Worm (Caenorhabditis elegans): Measurements from ENCODE around the gene his-1.

Gene his-1

ce11 chrV:16000433-16000832 is 41.9 kb upstream of the his-1 start, which contains the start of gene nhr-50 (continued):
- TF ChIP-seq mxl-3 (GFP tag; optimal IDR thresholded peaks at IDR 0.05) = peak; percentile 14
- TF ChIP-seq dmd-9 (GFP tag; IDR thresholded peaks at IDR 0.05) = no peak
- TF ChIP-seq ZK546.5 (tag; optimal IDR thresholded peaks at IDR 0.05) = no peak
- TF ChIP-seq snpc-4 (tag; optimal IDR thresholded peaks at IDR 0.05) = no peak
- TF ChIP-seq fos-1 (tag; optimal IDR thresholded peaks at IDR 0.05) = no peak
- no peak for TF ChIP-seq tag-97 (GFP tag; IDR thresholded peaks at IDR 0.05)
- TF ChIP-seq T26A8.4 (GFP tag; IDR thresholded peaks at IDR 0.05) = no peak
- TF ChIP-seq mes-2 (tag; optimal IDR thresholded peaks at IDR 0.05; ENCODE audit: poor library complexity, severe bottlenecking) = no peak
- no peak for TF ChIP-seq pha-4 (GFP tag; IDR thresholded peaks at IDR 0.05)
- peak; percentile 86 for TF ChIP-seq pha-4 (tag; optimal IDR thresholded peaks at IDR 0.05)
- TF ChIP-seq lir-3 (tag; optimal IDR thresholded peaks at IDR 0.05) = no peak
- TF ChIP-seq lsy-2 (tag; optimal IDR thresholded peaks at IDR 0.05) = no peak
- no peak for TF ChIP-seq T20F7.1 (GFP tag; optimal IDR thresholded peaks at IDR 0.05)
- TF ChIP-seq unc-130 (GFP tag; optimal IDR thresholded peaks at IDR 0.05) = no peak
- TF ChIP-seq nhr-48 (tag; optimal IDR thresholded peaks at IDR 0.05) = peak; percentile 44
- no peak for TF ChIP-seq gei-8 (GFP tag; optimal IDR thresholded peaks at IDR 0.05)

ce11 chrV:16002288-16002687 is 40.0 kb upstream of the his-1 start, which contains the start of gene nhr-63:
TSS of gene nhr-63 (plus strand) at chrV:16002588.
- TF ChIP-seq F49E8.2 (tag; optimal IDR thresholded peaks at IDR 0.05; ENCODE audit: borderline replicate concordance) (no peak), ztf-7 (tag; optimal IDR thresholded peaks at IDR 0.05) (no peak), tra-1 (GFP tag; IDR thresholded peaks at IDR 0.05) (no peak), ztf-11 (tag; optimal IDR thresholded peaks at IDR 0.05) (no peak), dve-1 (tag; optimal IDR thresholded peaks at IDR 0.05; ENCODE audit: insufficient read depth) (no peak), dmd-9 (GFP tag; IDR thresholded peaks at IDR 0.05) (no peak), aha-1 (tag) (no peak), mes-2 (tag; optimal IDR thresholded peaks at IDR 0.05; ENCODE audit: poor library complexity, severe bottlenecking) (no peak), duxl-1 (tag; optimal IDR thresholded peaks at IDR 0.05; ENCODE audit: poor library complexity) (no peak), cey-2 (tag; optimal IDR thresholded peaks at IDR 0.05; ENCODE audit: borderline replicate concordance, insufficient read depth) (no peak), F10B5.3 (tag; optimal IDR thresholded peaks at IDR 0.05) (no peak), egl-27 (tag; optimal IDR thresholded peaks at IDR 0.05) (no peak), lin-39 (tag; optimal IDR thresholded peaks at IDR 0.05) (no peak)

- TF ChIP-seq hlh-30 (tag; optimal IDR thresholded peaks at IDR 0.05; ENCODE audit: insufficient read depth) = no peak
- TF ChIP-seq ceh-20 (GFP tag; IDR thresholded peaks at IDR 0.05) = no peak
- no peak for TF ChIP-seq F26F4.8 (GFP tag; conservative IDR thresholded peaks at IDR 0.05)
- TF ChIP-seq lin-39 (tag; optimal IDR thresholded peaks at IDR 0.05) = no peak
- TF ChIP-seq nhr-42 (GFP tag; IDR thresholded peaks at IDR 0.05) = no peak
- no peak for TF ChIP-seq unc-130 (GFP tag; optimal IDR thresholded peaks at IDR 0.05)
Measured at ce11 chrV:16007505-16007904, 34.8 kb upstream of the his-1 start, which contains the start of gene str-231. TSS of gene str-231 (minus strand) at chrV:16007605.

- TF ChIP-seq dmd-8 (GFP tag; IDR thresholded peaks at IDR 0.05) = no peak
- TF ChIP-seq unc-39 (tag; optimal IDR thresholded peaks at IDR 0.05) = no peak
- TF ChIP-seq daf-12 (tag; optimal IDR thresholded peaks at IDR 0.05) = no peak
- TF ChIP-seq zag-1 (tag; optimal IDR thresholded peaks at IDR 0.05) = no peak
- no peak for TF ChIP-seq ces-1 (GFP tag; optimal IDR thresholded peaks at IDR 0.05)
- no peak for TF ChIP-seq duxl-1 (tag; optimal IDR thresholded peaks at IDR 0.05; ENCODE audit: poor library complexity)
- TF ChIP-seq tra-1 (GFP tag; IDR thresholded peaks at IDR 0.05) = no peak
- no peak for TF ChIP-seq ztf-7 (tag; optimal IDR thresholded peaks at IDR 0.05)
- no peak for TF ChIP-seq lin-38 (GFP tag; IDR thresholded peaks at IDR 0.05)
- TF ChIP-seq daf-16 (GFP tag; optimal IDR thresholded peaks at IDR 0.05) = no peak
- TF ChIP-seq daf-16 (tag; optimal IDR thresholded peaks at IDR 0.05) = no peak
- TF ChIP-seq zfp-3 (GFP tag; conservative IDR thresholded peaks at IDR 0.05) = no peak
- no peak for TF ChIP-seq hlh-30 (tag; optimal IDR thresholded peaks at IDR 0.05; ENCODE audit: insufficient read depth)
- no peak for TF ChIP-seq nhr-6 (tag; optimal IDR thresholded peaks at IDR 0.05)
Measured at ce11 chrV:16009564-16009963, 32.8 kb upstream of the his-1 start, which contains the start of gene str-233. TSS of gene str-233 (minus strand) at chrV:16009664.

Measured in whole organism, L4 larva.